Worm (Caenorhabditis elegans): ENCODE results near the gene nhr-107.

The nhr-107 gene

ce11 chrV:7017059-7017458, 20.2 kb upstream of the nhr-107 start, which contains the start of gene srsx-32:
Gene srsx-32 (plus strand): TSS chrV:7017359.
- TF ChIP-seq ceh-28 (tag; optimal IDR thresholded peaks at IDR 0.05) (no peak), hif-1 (tag; optimal IDR thresholded peaks at IDR 0.05) (no peak)

DNA sequence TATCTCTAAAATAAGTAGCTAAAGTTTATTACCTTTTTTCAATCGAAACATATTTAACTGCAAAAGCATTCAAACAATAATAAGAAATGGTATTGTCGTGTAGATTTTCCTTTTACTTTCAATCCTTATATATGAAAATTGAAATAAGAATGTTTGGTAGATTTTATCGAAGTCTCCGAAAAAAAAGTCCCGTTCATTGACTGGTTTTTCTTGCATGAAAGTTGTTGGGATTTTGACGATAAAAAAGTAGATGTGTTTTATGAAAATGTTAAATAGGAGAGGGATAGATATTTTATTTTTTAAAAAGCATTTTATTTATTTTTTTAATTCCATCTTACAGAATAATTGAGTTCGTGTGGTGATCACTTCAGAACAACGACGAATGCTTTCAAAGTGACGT, 19.0 kb upstream of the nhr-107 start, which contains the start of gene C33G8.13:
C33G8.13 (minus strand) TSS at position 101 of the 400 bp plus-strand sequence.
- TF ChIP-seq saeg-2 (GFP tag; IDR thresholded peaks at IDR 0.05): no peak
- TF ChIP-seq ctbp-1 (GFP tag; IDR thresholded peaks at IDR 0.05): no peak
- TF ChIP-seq sdz-12 (GFP tag; optimal IDR thresholded peaks at IDR 0.05): no peak
- TF ChIP-seq Y75B8A.6 (GFP tag; IDR thresholded peaks at IDR 0.05): no peak
- no peak for TF ChIP-seq daf-16 (GFP tag; optimal IDR thresholded peaks at IDR 0.05)
- no peak for TF ChIP-seq daf-16 (tag; optimal IDR thresholded peaks at IDR 0.05)
- TF ChIP-seq duxl-1 (tag; optimal IDR thresholded peaks at IDR 0.05; ENCODE audit: poor library complexity): no peak
- no peak for TF ChIP-seq dmd-9 (GFP tag; IDR thresholded peaks at IDR 0.05)
- TF ChIP-seq nhr-41 (GFP tag; IDR thresholded peaks at IDR 0.05): no peak
- no peak for TF ChIP-seq spr-1 (tag; optimal IDR thresholded peaks at IDR 0.05)
- no peak for TF ChIP-seq zag-1 (tag; optimal IDR thresholded peaks at IDR 0.05)
- TF ChIP-seq snpc-1.2 (GFP tag; IDR thresholded peaks at IDR 0.05): no peak
- TF ChIP-seq daf-8 (GFP tag; IDR thresholded peaks at IDR 0.05): no peak
- TF ChIP-seq arid-1 (GFP tag; conservative IDR thresholded peaks at IDR 0.05): no peak
- no peak for TF ChIP-seq nhr-102 (tag; optimal IDR thresholded peaks at IDR 0.05)
- TF ChIP-seq nhr-25 (tag; optimal IDR thresholded peaks at IDR 0.05; ENCODE audit: borderline replicate concordance, insufficient read depth): no peak
- no peak for TF ChIP-seq fkh-10 (GFP tag; optimal IDR thresholded peaks at IDR 0.05)
- TF ChIP-seq ceh-62 (tag; optimal IDR thresholded peaks at IDR 0.05): no peak
- no peak for TF ChIP-seq lin-1 (GFP tag; IDR thresholded peaks at IDR 0.05)
- no peak for TF ChIP-seq unc-62 (GFP tag; optimal IDR thresholded peaks at IDR 0.05 in 1 of 2)
- TF ChIP-seq unc-62 (tag; optimal IDR thresholded peaks at IDR 0.05): no peak

DNA sequence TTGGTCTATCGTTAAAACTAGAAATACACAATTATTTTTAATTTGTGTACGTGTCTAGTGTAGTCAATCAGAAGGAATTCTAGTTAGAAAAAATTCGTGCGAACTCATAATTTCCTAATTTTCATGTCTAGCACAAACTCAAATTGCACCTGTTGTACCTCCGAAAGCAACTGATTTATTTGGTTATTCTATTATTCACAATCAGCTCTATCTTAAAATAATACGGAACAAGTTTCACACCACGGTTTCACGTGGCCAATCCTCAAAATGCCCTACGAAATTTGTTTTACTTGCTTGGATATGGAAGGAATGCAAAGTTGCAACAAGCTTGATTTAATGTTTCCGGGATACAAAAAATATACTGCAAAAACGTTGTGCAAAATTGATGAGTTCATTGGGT, 15.7 kb upstream of the nhr-107 start, which contains the start of gene srw-127:
srw-127 (plus strand) TSS at position 301 of the 400 bp plus-strand sequence.
- TF ChIP-seq duxl-1 (tag; optimal IDR thresholded peaks at IDR 0.05; ENCODE audit: poor library complexity): no peak
- no peak for TF ChIP-seq nhr-28 (tag; optimal IDR thresholded peaks at IDR 0.05)
- TF ChIP-seq nhr-76 (tag; optimal IDR thresholded peaks at IDR 0.05): no peak
- TF ChIP-seq daf-12 (tag; optimal IDR thresholded peaks at IDR 0.05): no peak
- no peak for TF ChIP-seq dve-1 (tag; optimal IDR thresholded peaks at IDR 0.05; ENCODE audit: insufficient read depth)
- TF ChIP-seq madf-9 (GFP tag; conservative IDR thresholded peaks at IDR 0.05): no peak
- TF ChIP-seq dmd-6 (GFP tag; IDR thresholded peaks at IDR 0.05): no peak
- no peak for TF ChIP-seq ctbp-1 (GFP tag; IDR thresholded peaks at IDR 0.05)
- no peak for TF ChIP-seq Y105C5A.15 (GFP tag; IDR thresholded peaks at IDR 0.05)
- TF ChIP-seq unc-39 (tag; optimal IDR thresholded peaks at IDR 0.05): no peak
- TF ChIP-seq F37D6.2 (tag; optimal IDR thresholded peaks at IDR 0.05): no peak
- TF ChIP-seq nhr-77 (tag; optimal IDR thresholded peaks at IDR 0.05): no peak
- no peak for TF ChIP-seq hlh-11 (tag; optimal IDR thresholded peaks at IDR 0.05)
- no peak for TF ChIP-seq tag-97 (GFP tag; IDR thresholded peaks at IDR 0.05)
- TF ChIP-seq ceh-44 (GFP tag; IDR thresholded peaks at IDR 0.05): no peak
- TF ChIP-seq lin-29 (GFP tag; IDR thresholded peaks at IDR 0.05): no peak

- TF ChIP-seq egl-27 (tag; optimal IDR thresholded peaks at IDR 0.05) (no peak), nhr-25 (tag; optimal IDR thresholded peaks at IDR 0.05; ENCODE audit: borderline replicate concordance, insufficient read depth) (no peak)
Measured at ce11 chrV:7009461-7009860, 12.6 kb upstream of the nhr-107 start, which contains the start of gene C33G8.2. Gene C33G8.2 (plus strand): TSS chrV:7009761.

Measured in whole organism, L4 larva.